Fruit fly (Drosophila melanogaster) whole organism, pupa: ENCODE measurements around the gene CG45073.
A peak's percentile ranks its signal among the peaks of the same experiment; 100 is the strongest.

Experiments
- CG10348 ChIP-seq: fragments of 200-800 bp; sonication (Bioruptor generic); IDR thresholded peaks from 2 replicates; pipeline ENCODE4 v1.3.6; 2022; ENCODE audit warnings: missing biosample characterization, missing genetic modification characterization
- CG12605 ChIP-seq: fragments of 200-800 bp; sonication (Bioruptor generic); IDR thresholded peaks from 2 replicates; pipeline ENCODE4 v1.3.6; 2022; ENCODE audit warnings: missing biosample characterization, missing genetic modification characterization
- CG13204 ChIP-seq: fragments of 200-800 bp; sonication (Bioruptor generic); optimal IDR thresholded peaks from 2 replicates; lab custom pipeline; 2018; ENCODE audit warnings: missing biosample characterization, mild to moderate bottlenecking, missing genetic modification characterization, moderate library complexity
- CG14655 ChIP-seq: fragments of 200-800 bp; sonication (Bioruptor generic); optimal IDR thresholded peaks from 3 replicates; lab custom pipeline; 2017; ENCODE audit warnings: mild to moderate bottlenecking, missing biosample characterization, missing genetic modification reagents, missing genetic modification characterization
- CG15710 ChIP-seq: fragments of 200-800 bp; sonication (Bioruptor generic); optimal IDR thresholded peaks from 2 replicates; lab custom pipeline; 2018; ENCODE audit warnings: missing biosample characterization, mild to moderate bottlenecking, missing genetic modification characterization, moderate library complexity
- CG17806 ChIP-seq: fragments of 200-800 bp; sonication (Bioruptor generic); optimal IDR thresholded peaks from 2 replicates; lab custom pipeline; 2018; ENCODE audit warnings: missing biosample characterization, mild to moderate bottlenecking, missing genetic modification characterization, moderate library complexity
- CG32121 ChIP-seq: fragments of 200-800 bp; sonication (Bioruptor generic); IDR thresholded peaks from 2 replicates; pipeline ENCODE4 v1.3.6; 2022; ENCODE audit warnings: missing biosample characterization, missing genetic modification characterization
- CG34367 ChIP-seq: fragments of 200-800 bp; sonication (Bioruptor generic); optimal IDR thresholded peaks from 2 replicates; lab custom pipeline; 2018; ENCODE audit warnings: missing biosample characterization, mild to moderate bottlenecking, missing genetic modification characterization
- CG4496 ChIP-seq: fragments of 200-800 bp; sonication (Bioruptor generic); IDR thresholded peaks from 3 replicates; pipeline ENCODE4 v1.3.6; 2022; ENCODE audit warnings: missing biosample characterization, missing genetic modification characterization
- CG8159 ChIP-seq: fragments of 200-800 bp; sonication (Bioruptor generic); optimal IDR thresholded peaks from 3 replicates; lab custom pipeline; 2018; ENCODE audit warnings: missing biosample characterization, mild to moderate bottlenecking, missing genetic modification characterization, moderate library complexity
- CG8301 ChIP-seq: fragments of 200-800 bp; sonication (Bioruptor generic); optimal IDR thresholded peaks from 2 replicates; lab custom pipeline; 2018; ENCODE audit warnings: missing biosample characterization, mild to moderate bottlenecking, missing genetic modification characterization
- CG9948 ChIP-seq: fragments of 200-800 bp; sonication (Bioruptor generic); optimal IDR thresholded peaks from 2 replicates; lab custom pipeline; 2018; ENCODE audit warnings: missing biosample characterization, mild to moderate bottlenecking, missing genetic modification characterization, moderate library complexity
- D1 ChIP-seq: fragments of 200-800 bp; sonication (Bioruptor generic); optimal IDR thresholded peaks from 2 replicates; lab custom pipeline; 2018; ENCODE audit warnings: missing biosample characterization, mild to moderate bottlenecking, missing genetic modification characterization, moderate library complexity
- EcR ChIP-seq: fragments of 200-800 bp; sonication (Bioruptor generic); optimal IDR thresholded peaks from 3 replicates; lab custom pipeline; 2019; ENCODE audit warnings: missing biosample characterization, missing genetic modification characterization, mild to moderate bottlenecking, moderate library complexity, missing genetic modification reagents
- Ets98B ChIP-seq: fragments of 200-800 bp; sonication (Bioruptor generic); IDR thresholded peaks from 2 replicates; pipeline ENCODE4 v1.3.6; 2022; ENCODE audit warnings: missing biosample characterization, missing genetic modification characterization
- Pif1A ChIP-seq: fragments of 200-800 bp; sonication (Bioruptor generic); optimal IDR thresholded peaks from 3 replicates; lab custom pipeline; 2016; ENCODE audit warnings: missing biosample characterization, missing genetic modification characterization
- Pif1B ChIP-seq: fragments of 200-800 bp; sonication (Bioruptor generic); optimal IDR thresholded peaks from 3 replicates; lab custom pipeline; 2016; ENCODE audit warnings: missing biosample characterization, missing genetic modification characterization
- Snoo ChIP-seq: fragments of 200-800 bp; sonication (Bioruptor generic); optimal IDR thresholded peaks from 3 replicates; lab custom pipeline; 2017; ENCODE audit warnings: missing biosample characterization, mild to moderate bottlenecking, missing genetic modification characterization, inconsistent platforms
- fd96Ca ChIP-seq: fragments of 200-800 bp; sonication (Bioruptor generic); IDR thresholded peaks from 3 replicates; pipeline ENCODE4 v1.3.6; 2022; ENCODE audit warnings: missing biosample characterization, missing genetic modification characterization
- gl ChIP-seq: fragments of 200-800 bp; sonication (Bioruptor generic); optimal IDR thresholded peaks from 2 replicates; lab custom pipeline; 2018; ENCODE audit warnings: missing biosample characterization, mild to moderate bottlenecking, missing genetic modification characterization
- rn ChIP-seq: fragments of 200-800 bp; sonication (Bioruptor generic); IDR thresholded peaks from 2 replicates; pipeline ENCODE4 v1.3.6; 2022; ENCODE audit warnings: missing biosample characterization, missing genetic modification characterization

The CG45073 gene

DNA sequence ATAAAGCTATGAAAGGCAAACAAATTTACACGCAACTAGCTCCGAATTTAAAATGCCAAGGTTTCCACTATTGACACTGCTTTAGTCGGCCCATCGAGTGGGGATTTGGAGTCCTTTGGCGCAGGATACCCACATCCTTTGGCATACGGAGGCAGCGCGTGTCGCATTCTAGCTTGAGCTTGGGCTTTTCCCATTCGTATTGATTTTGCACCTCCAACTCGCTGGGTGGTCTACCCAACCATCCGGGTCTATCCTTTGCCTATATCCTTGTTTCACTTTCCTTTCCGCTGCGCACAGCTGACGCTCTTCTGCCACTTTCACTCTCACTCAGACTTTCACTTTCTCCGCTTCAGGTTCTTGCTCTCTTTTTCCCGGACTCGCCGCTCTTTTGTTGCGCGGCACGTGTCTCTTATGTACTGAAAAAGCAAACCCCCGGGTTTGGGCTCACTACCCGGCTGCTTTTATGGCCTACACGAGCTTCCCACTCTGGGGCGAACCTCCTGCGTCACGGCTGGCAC is 10.2 kb downstream of the CG45073 start:
- TF ChIP-seq CG17806 (tag; lab: Kevin White, UChicago) (no peak), Snoo (no peak), CG13204 (GFP tag; lab: Kevin White, UChicago) (no peak), CG15710 (tag; lab: Kevin White, UChicago) (no peak), CG14655 (no peak), Pif1A (no peak), D1 (no peak), gl (tag; lab: Kevin White, UChicago) (no peak), EcR (GFP tag; lab: Kevin White, UChicago) (no peak), rn (GFP tag; lab: Robert Waterston, UW) (no peak), CG9948 (no peak), CG12605 (no peak), Ets98B (no peak), CG10348 (GFP tag; lab: Robert Waterston, UW) (no peak), CG8301 (tag; lab: Kevin White, UChicago) (no peak)

DNA sequence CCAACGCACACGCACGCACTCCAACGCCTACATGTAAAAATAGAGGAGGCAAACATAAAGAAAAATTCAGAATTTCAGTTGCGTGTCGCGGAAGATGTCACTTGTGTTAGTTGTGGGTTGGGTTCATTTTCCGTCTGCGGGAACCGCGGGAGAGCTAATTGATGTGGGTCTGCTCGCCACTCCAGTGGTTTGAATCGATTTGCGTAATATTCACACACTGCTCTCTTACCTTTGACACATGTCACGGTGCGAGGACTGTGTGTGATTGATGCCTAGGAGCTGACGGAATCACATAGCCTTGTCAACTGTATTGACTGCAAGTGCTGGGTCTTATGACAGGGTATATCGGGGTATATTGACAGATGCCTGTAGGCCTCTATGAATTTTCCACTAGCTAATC is 13.6 kb downstream of the CG45073 start:
- TF ChIP-seq Pif1A (no peak), CG14655 (no peak), Pif1B (GFP tag; lab: Kevin White, UChicago) (no peak), CG12605 (no peak), CG15710 (tag; lab: Kevin White, UChicago) (no peak), D1 (no peak), CG34367 (no peak), CG8159 (tag; lab: Kevin White, UChicago) (no peak), rn (GFP tag; lab: Robert Waterston, UW) (no peak)
- TF ChIP-seq, all 21 proteins: peak for 0

DNA sequence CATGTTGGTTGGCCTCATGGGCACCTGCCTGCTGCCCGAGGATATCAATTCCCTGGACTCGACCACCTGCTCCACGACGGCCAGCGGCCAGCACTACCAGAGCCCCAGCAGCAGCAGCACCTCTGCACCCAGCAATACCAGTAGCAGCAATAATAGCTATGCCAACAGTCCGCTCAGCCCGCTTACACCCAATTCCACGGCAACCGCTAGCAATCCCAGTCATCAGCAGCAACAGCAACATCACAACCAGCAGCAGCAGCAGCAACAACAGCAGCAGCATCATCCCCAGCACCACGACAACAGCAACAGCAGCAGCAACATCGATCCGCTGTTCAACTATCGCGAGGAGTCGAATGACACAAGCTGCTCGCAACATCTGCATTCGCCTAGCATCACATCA is 15.2 kb downstream of the CG45073 start:
- TF ChIP-seq CG9948 = no peak
- no peak for TF ChIP-seq CG8159 (tag; lab: Kevin White, UChicago)

DNA sequence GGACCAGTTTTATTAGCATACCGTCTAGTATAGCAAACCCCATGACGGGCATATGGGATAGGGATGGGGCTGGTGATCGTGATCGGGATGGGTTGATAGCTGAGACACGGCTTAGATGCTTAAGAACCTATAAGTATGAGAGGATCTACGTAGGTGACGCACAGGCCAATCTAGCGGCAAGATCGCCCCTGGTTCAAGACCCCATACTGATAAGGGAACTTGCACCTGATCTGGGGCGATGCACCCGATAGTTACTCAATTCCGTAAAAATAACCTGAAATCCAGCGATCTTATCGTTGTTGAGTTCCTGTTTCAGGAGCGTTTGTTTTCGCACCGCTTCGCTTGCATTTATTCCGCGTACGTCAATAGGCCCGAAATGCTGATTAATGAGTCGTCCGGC is 15.9 kb downstream of the CG45073 start:
- TF ChIP-seq EcR (GFP tag; lab: Kevin White, UChicago) (no peak), CG9948 (no peak), fd96Ca (no peak)

DNA sequence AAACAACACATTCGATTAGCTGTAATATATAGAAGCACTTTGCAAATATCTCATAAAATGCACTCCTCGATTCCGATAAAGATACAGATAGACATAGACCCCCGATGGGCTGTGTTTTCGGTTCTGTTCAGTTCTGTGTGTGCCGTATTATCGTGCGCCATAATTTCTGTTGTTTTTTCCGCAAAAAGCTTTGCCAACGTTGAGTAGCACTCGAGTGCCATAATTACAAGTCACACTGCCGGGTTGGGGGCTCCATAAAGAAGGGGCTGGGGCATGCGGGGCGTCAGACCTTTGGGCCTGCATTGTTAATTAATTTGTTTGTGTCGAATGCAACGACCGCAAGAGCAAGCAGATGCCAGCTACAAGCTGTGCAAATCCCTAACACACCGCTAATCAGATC is 16.8 kb downstream of the CG45073 start:
- TF ChIP-seq CG8159 (tag; lab: Kevin White, UChicago) (no peak), Pif1A (no peak), CG32121 (no peak), CG10348 (GFP tag; lab: Robert Waterston, UW) (no peak), D1 (no peak), fd96Ca (no peak), CG34367 (no peak)

DNA sequence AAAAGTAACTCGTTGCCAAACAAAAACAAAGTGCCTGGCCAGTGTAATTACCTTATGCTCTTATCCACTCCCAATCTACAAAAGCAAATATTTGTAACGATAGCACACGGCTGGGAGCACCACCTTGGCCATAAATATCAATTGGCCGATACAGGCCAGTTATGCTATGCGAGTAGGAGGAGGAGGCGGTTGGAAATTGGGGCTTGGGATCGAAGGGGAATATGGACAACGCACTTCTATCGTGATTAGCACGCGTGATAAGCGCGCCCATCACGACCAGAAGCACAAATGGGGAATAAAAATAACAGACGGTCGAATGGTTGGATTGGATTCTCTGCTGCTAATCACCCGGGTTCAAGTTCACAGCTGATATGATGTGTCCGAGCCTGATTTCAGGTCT is 18.0 kb downstream of the CG45073 start:
- TF ChIP-seq D1 = no peak

DNA sequence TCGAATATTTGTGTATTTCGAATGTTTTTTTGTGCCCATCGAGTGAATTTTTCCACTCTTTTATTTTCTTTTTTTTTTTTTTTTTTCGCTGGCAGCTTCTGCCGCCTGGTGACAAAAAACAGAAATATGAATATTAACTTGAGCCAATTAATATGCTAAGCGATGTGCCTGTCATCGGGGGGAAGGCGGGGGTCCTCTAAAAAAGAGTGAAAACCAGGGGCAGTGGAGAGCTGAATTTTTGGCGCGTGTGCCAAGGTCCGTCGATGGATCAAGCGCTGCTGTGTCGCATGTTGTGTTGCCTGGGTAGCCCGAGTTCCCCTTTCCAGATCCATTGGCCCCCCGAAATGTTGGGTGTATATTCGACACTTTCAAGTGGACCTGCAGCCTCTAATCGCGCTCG is 18.7 kb downstream of the CG45073 start:
- TF ChIP-seq CG14655 (no peak), gl (tag; lab: Kevin White, UChicago) (no peak)

DNA sequence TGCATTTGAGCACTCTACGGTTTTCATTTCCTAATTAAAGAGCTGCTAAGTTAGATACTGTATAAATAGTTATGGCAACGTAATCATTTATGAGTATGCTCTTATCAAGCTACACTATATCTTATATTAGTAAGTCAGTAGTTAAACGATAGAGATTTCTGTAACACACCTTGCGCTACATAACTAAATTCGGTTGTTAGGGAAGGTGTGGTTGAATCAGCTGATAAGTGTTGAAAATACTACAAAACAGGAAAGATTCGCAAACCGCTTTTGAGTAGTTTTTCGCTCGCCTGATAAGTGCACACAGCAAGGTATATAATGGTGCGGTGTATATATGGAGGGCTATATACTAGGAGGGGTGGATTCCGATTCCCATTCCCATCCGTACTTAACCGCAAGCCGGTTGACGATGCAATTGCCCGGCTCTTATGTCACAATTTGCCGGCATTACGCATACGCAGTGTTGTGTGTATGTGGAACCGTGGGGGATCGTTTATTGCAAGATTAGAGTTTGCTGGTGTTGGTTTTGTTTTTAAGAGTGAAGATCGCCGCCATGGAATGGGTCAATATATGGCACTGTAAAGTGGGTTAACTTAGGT is 19.5 kb downstream of the CG45073 start:
- TF ChIP-seq CG4496 (GFP tag; lab: Robert Waterston, UW) (no peak), gl (tag; lab: Kevin White, UChicago) (no peak), CG9948 (no peak), rn (GFP tag; lab: Robert Waterston, UW) (no peak), EcR (GFP tag; lab: Kevin White, UChicago) (peak; percentile 50)
- TF ChIP-seq, all 21 proteins: peak for 1
